Worm (Caenorhabditis elegans) whole organism, young adult: ENCODE data around the gene frm-3.

Source experiments
- B0035.1 ChIP-seq: sonication (generic microtip); optimal IDR thresholded peaks from 2 replicates; lab custom pipeline; 2016; ENCODE audit warnings: missing genetic modification characterization, mild to moderate bottlenecking, missing compliant biosample characterization, missing genotype, missing genetic modification reagents
- B0336.3 ChIP-seq: fragments of 200-800 bp; sonication (Bioruptor generic); IDR thresholded peaks from 2 replicates; pipeline ENCODE4 v1.3.6; 2022; ENCODE audit warnings: missing genetic modification characterization, missing compliant biosample characterization
- C17E4.6 ChIP-seq: fragments of 200-800 bp; sonication (Bioruptor generic); IDR thresholded peaks from 2 replicates; pipeline ENCODE4 v1.3.6; 2022; ENCODE audit warnings: missing genetic modification reagents, missing genetic modification characterization, missing compliant biosample characterization
- D2030.7 ChIP-seq: fragments of 200-800 bp; sonication (Bioruptor generic); IDR thresholded peaks from 2 replicates; pipeline ENCODE4 v1.3.6; 2022; ENCODE audit warnings: missing genetic modification reagents, missing genetic modification characterization, missing compliant biosample characterization
- F22D6.2 ChIP-seq: sonication (generic microtip); optimal IDR thresholded peaks from 2 replicates; lab custom pipeline; 2016; ENCODE audit warnings: mild to moderate bottlenecking, missing genetic modification characterization, missing compliant biosample characterization
- F23B12.7 ChIP-seq: sonication (generic microtip); optimal IDR thresholded peaks from 2 replicates; lab custom pipeline; 2017; ENCODE audit warnings: missing genetic modification characterization, mild to moderate bottlenecking, missing compliant biosample characterization, antibody characterized with exemption, moderate library complexity; ENCODE audit not compliant: insufficient read depth
- K11D2.4 ChIP-seq: fragments of 200-800 bp; sonication (Bioruptor generic); IDR thresholded peaks from 2 replicates; pipeline ENCODE4 v1.3.6; 2022; ENCODE audit warnings: missing genetic modification reagents, missing genetic modification characterization, missing compliant biosample characterization
- K12H6.12 ChIP-seq: fragments of 200-800 bp; sonication (Bioruptor generic); optimal IDR thresholded peaks from 2 replicates; lab custom pipeline; 2018; ENCODE audit warnings: mild to moderate bottlenecking, missing genetic modification characterization, missing compliant biosample characterization
- Y53F4B.3 ChIP-seq: fragments of 200-800 bp; sonication (Bioruptor generic); IDR thresholded peaks from 2 replicates; pipeline ENCODE4 v1.3.6; 2022; ENCODE audit warnings: missing genetic modification reagents, missing genetic modification characterization, missing compliant biosample characterization
- Y56A3A.18 ChIP-seq: fragments of 200-800 bp; sonication (Bioruptor generic); IDR thresholded peaks from 2 replicates; pipeline ENCODE4 v1.3.6; 2022; ENCODE audit warnings: missing genetic modification reagents, missing genetic modification characterization, missing compliant biosample characterization
- Y67H2A.10 ChIP-seq: fragments of 200-800 bp; sonication (Bioruptor generic); conservative IDR thresholded peaks from 2 replicates; pipeline ENCODE4 v1.3.6; 2022; ENCODE audit warnings: missing genetic modification reagents, missing genetic modification characterization, missing compliant biosample characterization
- Y79H2A.3 ChIP-seq: fragments of 200-800 bp; sonication (Bioruptor generic); conservative IDR thresholded peaks from 2 replicates; pipeline ENCODE4 v1.3.6; 2022; ENCODE audit warnings: missing genetic modification reagents, missing genetic modification characterization, missing compliant biosample characterization
- ZK185.1 ChIP-seq: sonication (generic microtip); optimal IDR thresholded peaks from 2 replicates; lab custom pipeline; 2016; ENCODE audit warnings: mild to moderate bottlenecking, missing genetic modification characterization, missing compliant biosample characterization; ENCODE audit not compliant: poor library complexity, severe bottlenecking
- akir-1 ChIP-seq: fragments of 200-800 bp; sonication (Bioruptor generic); optimal IDR thresholded peaks from 2 replicates; lab custom pipeline; 2018; ENCODE audit warnings: mild to moderate bottlenecking, missing genetic modification characterization, moderate library complexity, missing compliant biosample characterization
- atf-7 ChIP-seq: sonication (generic microtip); optimal IDR thresholded peaks from 2 replicates; lab custom pipeline; 2017; ENCODE audit warnings: mild to moderate bottlenecking, missing genetic modification characterization, missing compliant biosample characterization
- attf-5 ChIP-seq: fragments of 200-800 bp; sonication (Bioruptor generic); optimal IDR thresholded peaks from 2 replicates; lab custom pipeline; 2018; ENCODE audit warnings: mild to moderate bottlenecking, missing genetic modification characterization, missing compliant biosample characterization
- attf-6 ChIP-seq: fragments of 200-800 bp; sonication (Bioruptor generic); IDR thresholded peaks from 2 replicates; pipeline ENCODE4 v1.3.6; 2022; ENCODE audit warnings: missing genetic modification reagents, missing genetic modification characterization, missing compliant biosample characterization
- bed-2 ChIP-seq: fragments of 200-800 bp; sonication (Bioruptor generic); IDR thresholded peaks from 2 replicates; pipeline ENCODE4 v1.3.6; 2022; ENCODE audit warnings: missing genetic modification reagents, missing genetic modification characterization, missing compliant biosample characterization
- ccch-3 ChIP-seq: fragments of 200-800 bp; sonication (Bioruptor generic); optimal IDR thresholded peaks from 2 replicates; lab custom pipeline; 2018; ENCODE audit warnings: mild to moderate bottlenecking, missing genetic modification characterization, missing compliant biosample characterization
- chd-7 ChIP-seq: sonication (generic microtip); optimal IDR thresholded peaks from 2 replicates; lab custom pipeline; 2016; ENCODE audit warnings: mild to moderate bottlenecking, missing genetic modification characterization, moderate library complexity, missing compliant biosample characterization
- dpl-1 ChIP-seq: fragments of 150-350 bp; optimal IDR thresholded peaks from 2 replicates; lab custom pipeline; 2014; ENCODE audit warnings: missing biosample characterization, missing genetic modification reagents, missing genetic modification characterization
- ets-4 ChIP-seq: fragments of 200-800 bp; sonication (Bioruptor generic); optimal IDR thresholded peaks from 2 replicates; lab custom pipeline; 2018; ENCODE audit warnings: mild to moderate bottlenecking, missing genetic modification characterization, missing compliant biosample characterization
- fkh-3 ChIP-seq: sonication (generic microtip); optimal IDR thresholded peaks from 2 replicates; lab custom pipeline; 2016; ENCODE audit warnings: mild to moderate bottlenecking, missing genetic modification characterization, missing compliant biosample characterization
- gei-17 ChIP-seq: fragments of 200-800 bp; sonication (Bioruptor generic); optimal IDR thresholded peaks from 2 replicates; lab custom pipeline; 2018; ENCODE audit warnings: mild to moderate bottlenecking, missing genetic modification characterization, missing compliant biosample characterization
- him-1 ChIP-seq: sonication (generic microtip); optimal IDR thresholded peaks from 2 replicates; lab custom pipeline; 2016; ENCODE audit warnings: missing genotype, missing genetic modification reagents, missing genetic modification characterization, missing compliant biosample characterization
- hmg-1.2 ChIP-seq: fragments of 200-800 bp; sonication (Bioruptor generic); IDR thresholded peaks from 2 replicates; pipeline ENCODE4 v1.3.6; 2022; ENCODE audit warnings: missing genetic modification reagents, missing genetic modification characterization, missing compliant biosample characterization
- let-607 ChIP-seq, 2 experiments: fragments of 200-800 bp in 1 of 2; sonication (Bioruptor generic) in 1 of 2; sonication (generic microtip) in 1 of 2; optimal IDR thresholded peaks; 2 replicates each; lab custom pipeline; 2016 to 2018; ENCODE audit warnings: mild to moderate bottlenecking in 2 of 2, missing compliant biosample characterization in 2 of 2, missing genetic modification characterization in 2 of 2, moderate library complexity in 2 of 2, missing genotype in 1 of 2
- lin-26 ChIP-seq: fragments of 200-800 bp; sonication (Bioruptor generic); IDR thresholded peaks from 2 replicates; pipeline ENCODE4 v1.3.6; 2022; ENCODE audit warnings: missing genetic modification reagents, missing genetic modification characterization, missing compliant biosample characterization
- lin-40 ChIP-seq: sonication (generic microtip); optimal IDR thresholded peaks from 2 replicates; lab custom pipeline; 2016; ENCODE audit warnings: missing genetic modification characterization, mild to moderate bottlenecking, missing compliant biosample characterization, missing genotype, missing genetic modification reagents
- madf-3 ChIP-seq: fragments of 200-800 bp; sonication (Bioruptor generic); IDR thresholded peaks from 2 replicates; pipeline ENCODE4 v1.3.6; 2022; ENCODE audit warnings: missing genetic modification reagents, missing genetic modification characterization, missing compliant biosample characterization
- mes-4 ChIP-seq: sonication (generic microtip); optimal IDR thresholded peaks from 2 replicates; lab custom pipeline; 2016; ENCODE audit warnings: missing genotype, missing genetic modification characterization, missing compliant biosample characterization
- nfya-1 ChIP-seq: sonication (generic microtip); optimal IDR thresholded peaks from 2 replicates; lab custom pipeline; 2017; ENCODE audit warnings: antibody characterized with exemption, missing compliant biosample characterization, missing genetic modification characterization, borderline replicate concordance; ENCODE audit not compliant: insufficient read depth
- nhr-179 ChIP-seq: sonication (generic microtip); optimal IDR thresholded peaks from 2 replicates; lab custom pipeline; 2016; ENCODE audit warnings: mild to moderate bottlenecking, missing genetic modification characterization, missing compliant biosample characterization
- nhr-80 ChIP-seq: sonication (generic microtip); optimal IDR thresholded peaks from 2 replicates; lab custom pipeline; 2016; ENCODE audit warnings: missing genetic modification characterization, missing compliant biosample characterization
- nhr-90 ChIP-seq: sonication (generic microtip); optimal IDR thresholded peaks from 2 replicates; lab custom pipeline; 2016; ENCODE audit warnings: missing genotype, mild to moderate bottlenecking, missing genetic modification characterization, missing compliant biosample characterization
- pbrm-1 ChIP-seq: fragments of 200-800 bp; sonication (Bioruptor generic); IDR thresholded peaks from 2 replicates; pipeline ENCODE4 v1.3.6; 2022; ENCODE audit warnings: missing genetic modification reagents, missing genetic modification characterization, missing compliant biosample characterization
- rcor-1 ChIP-seq: fragments of 200-800 bp; sonication (Bioruptor generic); IDR thresholded peaks from 2 replicates; pipeline ENCODE4 v1.3.6; 2022; ENCODE audit warnings: missing genetic modification reagents, missing genetic modification characterization, missing compliant biosample characterization
- sdz-38 ChIP-seq: sonication (generic microtip); optimal IDR thresholded peaks from 2 replicates; lab custom pipeline; 2016; ENCODE audit warnings: missing genotype, missing genetic modification characterization, missing compliant biosample characterization
- snpc-4 ChIP-seq, 5 experiments: fragments of 150-350 bp in 1 of 5; sonication (generic microtip) in 4 of 5; optimal IDR thresholded peaks; 2 replicates each; lab custom pipeline; 2014 to 2018; ENCODE audit warnings: missing genetic modification characterization in 5 of 5, missing biosample characterization in 3 of 5, antibody characterized with exemption in 2 of 5, mild to moderate bottlenecking in 2 of 5, missing compliant biosample characterization in 2 of 5, missing genotype in 2 of 5, moderate library complexity in 2 of 5, missing genetic modification reagents in 1 of 5
- somi-1 ChIP-seq: fragments of 200-800 bp; sonication (Bioruptor generic); optimal IDR thresholded peaks from 2 replicates; lab custom pipeline; 2018; ENCODE audit warnings: mild to moderate bottlenecking, missing genetic modification characterization, missing compliant biosample characterization
- unc-62 ChIP-seq: fragments of 150-350 bp; optimal IDR thresholded peaks from 2 replicates; lab custom pipeline; 2014; ENCODE audit warnings: missing biosample characterization, missing genetic modification reagents, missing genetic modification characterization
- zfh-2 ChIP-seq: fragments of 200-800 bp; sonication (Bioruptor generic); conservative IDR thresholded peaks from 2 replicates; pipeline ENCODE4 v1.3.6; 2022; ENCODE audit warnings: missing genetic modification reagents, missing genetic modification characterization, missing compliant biosample characterization
- zim-3 ChIP-seq: sonication (generic microtip); optimal IDR thresholded peaks from 2 replicates; lab custom pipeline; 2017; ENCODE audit warnings: mild to moderate bottlenecking, missing genetic modification characterization, moderate library complexity, missing compliant biosample characterization
- ztf-18 ChIP-seq: sonication (generic microtip); optimal IDR thresholded peaks from 2 replicates; lab custom pipeline; 2016; ENCODE audit warnings: missing genotype, mild to moderate bottlenecking, missing genetic modification characterization, missing compliant biosample characterization
- ztf-26 ChIP-seq: sonication (generic microtip); optimal IDR thresholded peaks from 2 replicates; lab custom pipeline; 2017; ENCODE audit warnings: missing genetic modification characterization, missing compliant biosample characterization
- ztf-28 ChIP-seq: fragments of 200-800 bp; sonication (Bioruptor generic); IDR thresholded peaks from 2 replicates; pipeline ENCODE4 v1.3.6; 2022; ENCODE audit warnings: missing genetic modification reagents, missing genetic modification characterization, missing compliant biosample characterization

Gene frm-3

ce11 chrX:11546445-11547275 is 25.6 kb upstream of the frm-3 start, which contains the start of gene selt-1.1:
selt-1.1 (minus strand) TSS chrX:11546495.
- peak; percentile 16 for TF ChIP-seq ztf-18 (tag; lab: Kevin White, UChicago)
- no peak for TF ChIP-seq mes-4 (tag; lab: Kevin White, UChicago)
- TF ChIP-seq K11D2.4 (GFP tag; lab: Robert Waterston, UW) = no peak
- TF ChIP-seq F22D6.2 = no peak
- TF ChIP-seq snpc-4 (GFP tag; optimal IDR thresholded peaks at IDR 0.05; lab: Kevin White, UChicago) = no peak
- peak in 1 of 4 experiments; percentile 40 for TF ChIP-seq snpc-4 (tag; optimal IDR thresholded peaks at IDR 0.05; lab: Kevin White, UChicago)
- TF ChIP-seq K12H6.12 (tag; lab: Kevin White, UChicago) = peak; percentile 14
- peak; percentile 42; the same call in 1 of the 2 replicates for TF ChIP-seq lin-26 (GFP tag; lab: Robert Waterston, UW)
- TF ChIP-seq rcor-1 = peak; percentile 56; the same call in 1 of the 2 replicates
- 0 out of 2 replicates have a peak, but pooled peaks have one; percentile 27 for TF ChIP-seq Y56A3A.18 (GFP tag; lab: Robert Waterston, UW)
- TF ChIP-seq bed-2 (GFP tag; lab: Robert Waterston, UW) = 0 out of 2 replicates have a peak, but pooled peaks have one; percentile 28
- peak; percentile 85 for TF ChIP-seq ets-4
- TF ChIP-seq C17E4.6 = no peak
- TF ChIP-seq ccch-3 = no peak
- no peak for TF ChIP-seq attf-6 (GFP tag; lab: Robert Waterston, UW)
- TF ChIP-seq nfya-1 (tag; lab: Kevin White, UChicago) = no peak
- no peak for TF ChIP-seq madf-3 (GFP tag; lab: Robert Waterston, UW)
- TF ChIP-seq unc-62 (GFP tag; lab: Kevin White, UChicago) = peak; percentile 26
- TF ChIP-seq sdz-38 = no peak
- TF ChIP-seq fkh-3 = no peak
- peak; percentile 46 for TF ChIP-seq ZK185.1 (tag; lab: Kevin White, UChicago)
- peak; percentile 65 for TF ChIP-seq lin-40 (tag; lab: Kevin White, UChicago)
- TF ChIP-seq let-607 (tag; optimal IDR thresholded peaks at IDR 0.05; lab: Kevin White, UChicago) = peak; percentile 43 to 68
- no peak for TF ChIP-seq D2030.7 (GFP tag; lab: Robert Waterston, UW)
- TF ChIP-seq akir-1 = no peak
- TF ChIP-seq ztf-28 = no peak
- TF ChIP-seq chd-7 (tag; lab: Kevin White, UChicago) = peak; percentile 8
- no peak for TF ChIP-seq Y79H2A.3 (GFP tag; lab: Robert Waterston, UW)
- TF ChIP-seq zfh-2 (GFP tag; lab: Robert Waterston, UW) = no peak
- no peak for TF ChIP-seq somi-1 (GFP tag; lab: Kevin White, UChicago)
- no peak for TF ChIP-seq nhr-179 (tag; lab: Kevin White, UChicago)
- peak; percentile 29 for TF ChIP-seq atf-7
- no peak for TF ChIP-seq zim-3 (tag; lab: Kevin White, UChicago)
- TF ChIP-seq ztf-26 (tag; lab: Kevin White, UChicago) = peak; percentile 42
- TF ChIP-seq nhr-80 (tag; lab: Kevin White, UChicago) = peak; percentile 98
- peak; percentile 7 for TF ChIP-seq nhr-90 (tag; lab: Kevin White, UChicago)
- TF ChIP-seq Y67H2A.10 (GFP tag; lab: Robert Waterston, UW) = no peak
- TF ChIP-seq hmg-1.2 = peak; percentile 96
- peak; percentile 57 for TF ChIP-seq attf-5 (GFP tag; lab: Kevin White, UChicago)
- no peak for TF ChIP-seq B0035.1
- peak; percentile 65; the same call in 1 of the 2 replicates for TF ChIP-seq B0336.3
- TF ChIP-seq pbrm-1 (GFP tag; lab: Robert Waterston, UW) = peak; percentile 32; the same call in 1 of the 2 replicates
- no peak for TF ChIP-seq dpl-1 (GFP tag; lab: Kevin White, UChicago)
- no peak for TF ChIP-seq Y53F4B.3 (GFP tag; lab: Robert Waterston, UW)
- TF ChIP-seq him-1 = no peak
- peak; percentile 5 for TF ChIP-seq F23B12.7 (tag; lab: Kevin White, UChicago)
- peak; percentile 31 for TF ChIP-seq gei-17 (GFP tag; lab: Kevin White, UChicago)
